Worm (Caenorhabditis elegans): ENCODE measurements around the gene Y79H2A.12.

ce11 chrIII:12060092-12060491 is 31.4 kb upstream of the Y79H2A.12 start:
- TF ChIP-seq him-1 (tag; optimal IDR thresholded peaks at IDR 0.05) = no peak
- TF ChIP-seq W03F9.2 (tag; optimal IDR thresholded peaks at IDR 0.05) = no peak
